Worm (Caenorhabditis elegans) whole organism, late embryonic: ENCODE measurements around the gene F25B4.4.
A peak's percentile ranks its signal among the peaks of the same experiment; 100 is the strongest.

Experiments used
- C08G9.2 ChIP-seq: sonication (generic microtip); optimal IDR thresholded peaks from 2 replicates; lab custom pipeline; 2016; ENCODE audit warnings: mild to moderate bottlenecking, missing genetic modification characterization, moderate library complexity, missing compliant biosample characterization
- C38D4.7 ChIP-seq: fragments of 200-800 bp; sonication (Bioruptor generic); optimal IDR thresholded peaks from 2 replicates; lab custom pipeline; 2018; ENCODE audit warnings: mild to moderate bottlenecking, missing genetic modification characterization, moderate library complexity, missing compliant biosample characterization
- F13H6.1 ChIP-seq: sonication (generic microtip); optimal IDR thresholded peaks from 2 replicates; lab custom pipeline; 2016; ENCODE audit warnings: missing genetic modification characterization, missing compliant biosample characterization
- K09A11.1 ChIP-seq: sonication (generic microtip); optimal IDR thresholded peaks from 2 replicates; lab custom pipeline; 2017; ENCODE audit warnings: antibody characterized with exemption, mild to moderate bottlenecking, missing genetic modification characterization, missing compliant biosample characterization; ENCODE audit not compliant: insufficient read depth
- T23F11.4 ChIP-seq: fragments of 200-800 bp; sonication (Bioruptor generic); optimal IDR thresholded peaks from 2 replicates; lab custom pipeline; 2018; ENCODE audit warnings: mild to moderate bottlenecking, missing genetic modification characterization, missing compliant biosample characterization
- Y22D7AL.16 ChIP-seq: sonication (generic microtip); optimal IDR thresholded peaks from 2 replicates; lab custom pipeline; 2016; ENCODE audit warnings: missing genetic modification characterization, missing compliant biosample characterization
- ahr-1 ChIP-seq: sonication (generic microtip); optimal IDR thresholded peaks from 2 replicates; lab custom pipeline; 2016; ENCODE audit warnings: missing genetic modification characterization, missing compliant biosample characterization
- ceh-14 ChIP-seq: sonication (generic microtip); optimal IDR thresholded peaks from 2 replicates; lab custom pipeline; 2016; ENCODE audit warnings: missing genotype, missing genetic modification characterization, missing compliant biosample characterization
- ceh-19 ChIP-seq: fragments of 200-800 bp; sonication (Bioruptor generic); optimal IDR thresholded peaks from 2 replicates; lab custom pipeline; 2018; ENCODE audit warnings: mild to moderate bottlenecking, missing genetic modification characterization, missing compliant biosample characterization
- ceh-2 ChIP-seq: sonication (generic microtip); optimal IDR thresholded peaks from 2 replicates; lab custom pipeline; 2016; ENCODE audit warnings: missing genotype, missing genetic modification characterization, missing compliant biosample characterization
- ceh-22 ChIP-seq: sonication (generic microtip); optimal IDR thresholded peaks from 2 replicates; lab custom pipeline; 2017; ENCODE audit warnings: missing biosample characterization, missing genetic modification characterization
- ceh-24 ChIP-seq: sonication (generic microtip); optimal IDR thresholded peaks from 2 replicates; lab custom pipeline; 2016; ENCODE audit warnings: mild to moderate bottlenecking, missing genetic modification characterization, missing compliant biosample characterization
- ceh-31 ChIP-seq: sonication (generic microtip); optimal IDR thresholded peaks from 2 replicates; lab custom pipeline; 2016; ENCODE audit warnings: missing genetic modification characterization, missing compliant biosample characterization
- ceh-34 ChIP-seq: sonication (generic microtip); optimal IDR thresholded peaks from 2 replicates; lab custom pipeline; 2016; ENCODE audit warnings: mild to moderate bottlenecking, missing genetic modification characterization, missing compliant biosample characterization
- ceh-45 ChIP-seq: fragments of 200-800 bp; sonication (Bioruptor generic); IDR thresholded peaks from 2 replicates; pipeline ENCODE4 v1.3.6; 2022; ENCODE audit warnings: missing genetic modification reagents, missing genetic modification characterization, missing compliant biosample characterization
- ceh-48 ChIP-seq: sonication (generic microtip); optimal IDR thresholded peaks from 2 replicates; lab custom pipeline; 2016; ENCODE audit warnings: missing genetic modification characterization, inconsistent platforms, missing compliant biosample characterization
- ceh-6 ChIP-seq: fragments of 200-800 bp; sonication (Bioruptor generic); optimal IDR thresholded peaks from 2 replicates; lab custom pipeline; 2018; ENCODE audit warnings: mild to moderate bottlenecking, missing genetic modification characterization, missing compliant biosample characterization
- ceh-9 ChIP-seq: sonication (generic microtip); optimal IDR thresholded peaks from 2 replicates; lab custom pipeline; 2016; ENCODE audit warnings: mild to moderate bottlenecking, missing genetic modification characterization, inconsistent platforms, missing compliant biosample characterization
- che-1 ChIP-seq: sonication (generic microtip); optimal IDR thresholded peaks from 2 replicates; lab custom pipeline; 2016; ENCODE audit warnings: mild to moderate bottlenecking, missing genetic modification characterization, missing compliant biosample characterization
- dmd-4 ChIP-seq: sonication (generic microtip); optimal IDR thresholded peaks from 2 replicates; lab custom pipeline; 2016; ENCODE audit warnings: borderline replicate concordance, missing genetic modification characterization, missing compliant biosample characterization
- dve-1 ChIP-seq: sonication (generic microtip); optimal IDR thresholded peaks from 2 replicates; lab custom pipeline; 2017; ENCODE audit warnings: antibody characterized with exemption, mild to moderate bottlenecking, missing genetic modification characterization, missing compliant biosample characterization
- elt-2 ChIP-seq: sonication (generic microtip); optimal IDR thresholded peaks from 2 replicates; lab custom pipeline; 2016; ENCODE audit warnings: missing genetic modification reagents, missing genetic modification characterization, missing compliant biosample characterization
- elt-4 ChIP-seq: sonication (generic microtip); optimal IDR thresholded peaks from 2 replicates; lab custom pipeline; 2016; ENCODE audit warnings: missing genetic modification characterization, missing compliant biosample characterization
- ets-4 ChIP-seq: sonication (generic microtip); optimal IDR thresholded peaks from 2 replicates; lab custom pipeline; 2016; ENCODE audit warnings: missing genetic modification characterization, missing compliant biosample characterization
- eyg-1 ChIP-seq: sonication (generic microtip); optimal IDR thresholded peaks from 2 replicates; lab custom pipeline; 2016; ENCODE audit warnings: missing genotype, missing genetic modification characterization, missing compliant biosample characterization
- fkh-10 ChIP-seq: fragments of 150-350 bp; optimal IDR thresholded peaks from 2 replicates; lab custom pipeline; 2014; ENCODE audit warnings: missing biosample characterization, missing genetic modification reagents, missing genetic modification characterization
- fkh-6 ChIP-seq: sonication (generic microtip); optimal IDR thresholded peaks from 2 replicates; lab custom pipeline; 2016; ENCODE audit warnings: missing genetic modification characterization, missing compliant biosample characterization
- gmeb-2 ChIP-seq: sonication (generic microtip); optimal IDR thresholded peaks from 2 replicates; lab custom pipeline; 2016; ENCODE audit warnings: missing genetic modification characterization, inconsistent platforms, missing compliant biosample characterization
- hlh-30 ChIP-seq: sonication (generic microtip); optimal IDR thresholded peaks from 2 replicates; lab custom pipeline; 2017; ENCODE audit warnings: antibody characterized with exemption, missing genetic modification characterization, missing compliant biosample characterization; ENCODE audit not compliant: insufficient read depth
- hlh-6 ChIP-seq: sonication (generic microtip); optimal IDR thresholded peaks from 2 replicates; lab custom pipeline; 2016; ENCODE audit warnings: missing genotype, missing genetic modification characterization, missing compliant biosample characterization
- lim-6 ChIP-seq: sonication (generic microtip); optimal IDR thresholded peaks from 2 replicates; lab custom pipeline; 2016; ENCODE audit warnings: missing genetic modification characterization, missing compliant biosample characterization
- madf-2 ChIP-seq: sonication (generic microtip); optimal IDR thresholded peaks from 2 replicates; lab custom pipeline; 2017; ENCODE audit warnings: missing genetic modification characterization, missing compliant biosample characterization
- mec-3 ChIP-seq: sonication (generic microtip); optimal IDR thresholded peaks from 2 replicates; lab custom pipeline; 2016; ENCODE audit warnings: borderline replicate concordance, missing genetic modification characterization, missing compliant biosample characterization
- nhr-11 ChIP-seq: fragments of 150-350 bp; optimal IDR thresholded peaks from 2 replicates; lab custom pipeline; 2014; ENCODE audit warnings: missing biosample characterization, missing genetic modification characterization
- nhr-232 ChIP-seq: sonication (generic microtip); optimal IDR thresholded peaks from 2 replicates; lab custom pipeline; 2016; ENCODE audit warnings: missing genetic modification characterization, missing compliant biosample characterization
- npax-4 ChIP-seq: sonication (generic microtip); optimal IDR thresholded peaks from 2 replicates; lab custom pipeline; 2016; ENCODE audit warnings: missing genetic modification characterization, missing compliant biosample characterization
- odd-2 ChIP-seq: sonication (generic microtip); optimal IDR thresholded peaks from 2 replicates; lab custom pipeline; 2017; ENCODE audit warnings: antibody characterized with exemption, mild to moderate bottlenecking, missing genetic modification characterization, missing compliant biosample characterization
- pag-3 ChIP-seq: sonication (generic microtip); optimal IDR thresholded peaks from 2 replicates; lab custom pipeline; 2016; ENCODE audit warnings: missing compliant biosample characterization, missing genetic modification characterization, borderline replicate concordance
- pat-9 ChIP-seq: fragments of 200-800 bp; sonication (Bioruptor generic); optimal IDR thresholded peaks from 2 replicates; lab custom pipeline; 2018; ENCODE audit warnings: mild to moderate bottlenecking, missing genetic modification characterization, moderate library complexity, missing compliant biosample characterization
- pax-1 ChIP-seq: fragments of 150-350 bp; optimal IDR thresholded peaks from 2 replicates; lab custom pipeline; 2014; ENCODE audit warnings: missing biosample characterization, missing genetic modification characterization
- pha-4 ChIP-seq: fragments of 150-350 bp; optimal IDR thresholded peaks from 2 replicates; lab custom pipeline; 2018; ENCODE audit warnings: missing biosample characterization, missing genetic modification reagents, missing genetic modification characterization
- pqm-1 ChIP-seq: sonication (generic microtip); optimal IDR thresholded peaks from 2 replicates; lab custom pipeline; 2016; ENCODE audit warnings: missing genetic modification characterization, missing compliant biosample characterization
- pros-1 ChIP-seq: fragments of 150-350 bp; optimal IDR thresholded peaks from 2 replicates; lab custom pipeline; 2014; ENCODE audit warnings: missing biosample characterization, missing genetic modification reagents, missing genetic modification characterization
- ref-2 ChIP-seq: sonication (generic microtip); optimal IDR thresholded peaks from 2 replicates; lab custom pipeline; 2016; ENCODE audit warnings: missing genetic modification characterization, missing compliant biosample characterization
- sdc-2 ChIP-seq: sonication (generic microtip); optimal IDR thresholded peaks from 2 replicates; lab custom pipeline; 2016; ENCODE audit warnings: missing genotype, missing genetic modification characterization, missing compliant biosample characterization
- sox-2 ChIP-seq: fragments of 200-800 bp; sonication (Bioruptor generic); IDR thresholded peaks from 2 replicates; pipeline ENCODE4 v1.3.6; 2022; ENCODE audit warnings: missing genetic modification reagents, missing genetic modification characterization, missing compliant biosample characterization
- syd-9 ChIP-seq: sonication (generic microtip); optimal IDR thresholded peaks from 2 replicates; lab custom pipeline; 2016; ENCODE audit warnings: mild to moderate bottlenecking, missing genetic modification characterization, moderate library complexity, missing compliant biosample characterization
- tbx-2 ChIP-seq: sonication (generic microtip); optimal IDR thresholded peaks from 2 replicates; lab custom pipeline; 2016; ENCODE audit warnings: missing genetic modification characterization, missing compliant biosample characterization
- tbx-7 ChIP-seq: sonication (generic microtip); optimal IDR thresholded peaks from 2 replicates; lab custom pipeline; 2016; ENCODE audit warnings: missing genotype, missing genetic modification characterization, missing compliant biosample characterization
- ttx-3 ChIP-seq: sonication (generic microtip); optimal IDR thresholded peaks from 2 replicates; lab custom pipeline; 2016; ENCODE audit warnings: missing genetic modification reagents, missing genetic modification characterization, missing compliant biosample characterization
- unc-3 ChIP-seq, 2 experiments: fragments of 200-800 bp in 1 of 2; sonication (Bioruptor generic) in 1 of 2; sonication (generic microtip) in 1 of 2; conservative IDR thresholded peaks in 1 of 2; optimal IDR thresholded peaks in 1 of 2; 2 replicates each; pipeline versions ENCODE4 v1.3.6 to Lab custom; 2016 to 2022; ENCODE audit warnings: missing compliant biosample characterization in 2 of 2, missing genetic modification characterization in 2 of 2, missing genetic modification reagents in 1 of 2
- unc-42 ChIP-seq: sonication (generic microtip); optimal IDR thresholded peaks from 2 replicates; lab custom pipeline; 2016; ENCODE audit warnings: missing genotype, missing genetic modification characterization, missing compliant biosample characterization
- unc-86 ChIP-seq: sonication (generic microtip); optimal IDR thresholded peaks from 2 replicates; lab custom pipeline; 2016; ENCODE audit warnings: missing genetic modification characterization, missing compliant biosample characterization

The F25B4.4 gene

ce11 chrV:5684534-5684933 lies at the start of gene F25B4.4, which contains the start of gene hmgs-1:
F25B4.4 (plus strand) TSS chrV:5684873.
hmgs-1 (minus strand) TSS chrV:5684589.
- TF ChIP-seq ttx-3 (tag; lab: Kevin White, UChicago): no peak
- TF ChIP-seq pat-9: no peak
- TF ChIP-seq che-1 (tag; lab: Kevin White, UChicago): no peak
- no peak for TF ChIP-seq pha-4 (tag; lab: Kevin White, UChicago)
- TF ChIP-seq npax-4 (tag; lab: Kevin White, UChicago): no peak
- no peak for TF ChIP-seq mec-3 (tag; lab: Kevin White, UChicago)
- TF ChIP-seq dve-1 (tag; lab: Kevin White, UChicago): peak; percentile 59
- TF ChIP-seq pros-1: no peak
- TF ChIP-seq elt-4 (tag; lab: Kevin White, UChicago): no peak
- TF ChIP-seq ceh-24 (tag; lab: Kevin White, UChicago): no peak
- TF ChIP-seq dmd-4 (tag; lab: Kevin White, UChicago): peak; percentile 9
- TF ChIP-seq ceh-9 (tag; lab: Kevin White, UChicago): no peak
- TF ChIP-seq ceh-2 (tag; lab: Kevin White, UChicago): peak; percentile 13
- TF ChIP-seq lim-6: no peak
- no peak for TF ChIP-seq gmeb-2 (tag; lab: Kevin White, UChicago)
- no peak for TF ChIP-seq madf-2
- TF ChIP-seq unc-3 (GFP tag; conservative IDR thresholded peaks at IDR 0.05; lab: Robert Waterston, UW): no peak
- TF ChIP-seq unc-3 (tag; optimal IDR thresholded peaks at IDR 0.05; lab: Kevin White, UChicago): no peak
- TF ChIP-seq tbx-2 (tag; lab: Kevin White, UChicago): peak; percentile 69
- peak; percentile 25 for TF ChIP-seq ceh-34
- TF ChIP-seq ahr-1 (tag; lab: Kevin White, UChicago): no peak
- no peak for TF ChIP-seq ceh-48
- TF ChIP-seq C08G9.2 (tag; lab: Kevin White, UChicago): no peak
- TF ChIP-seq ceh-19: no peak
- TF ChIP-seq pqm-1 (tag; lab: Kevin White, UChicago): no peak
- peak; percentile 23 for TF ChIP-seq elt-2 (tag; lab: Kevin White, UChicago)
- peak; percentile 41 for TF ChIP-seq unc-86 (tag; lab: Kevin White, UChicago)
- TF ChIP-seq ceh-6: no peak
- TF ChIP-seq F13H6.1 (tag; lab: Kevin White, UChicago): no peak
- no peak for TF ChIP-seq nhr-11 (tag; lab: Kevin White, UChicago)
- TF ChIP-seq ceh-22 (tag; lab: Kevin White, UChicago): no peak
- TF ChIP-seq ref-2 (tag; lab: Kevin White, UChicago): peak; percentile 56
- no peak for TF ChIP-seq odd-2 (tag; lab: Kevin White, UChicago)
- TF ChIP-seq sdc-2 (tag; lab: Kevin White, UChicago): no peak
- no peak for TF ChIP-seq hlh-6
- no peak for TF ChIP-seq nhr-232 (tag; lab: Kevin White, UChicago)
- no peak for TF ChIP-seq fkh-10 (GFP tag; lab: Kevin White, UChicago)
- no peak for TF ChIP-seq pag-3 (tag; lab: Kevin White, UChicago)
- TF ChIP-seq pax-1 (tag; lab: Kevin White, UChicago): peak; percentile 35
- TF ChIP-seq T23F11.4: no peak
- TF ChIP-seq unc-42 (tag; lab: Kevin White, UChicago): peak; percentile 83
- no peak for TF ChIP-seq eyg-1
- TF ChIP-seq syd-9 (tag; lab: Kevin White, UChicago): no peak
- TF ChIP-seq tbx-7 (tag; lab: Kevin White, UChicago): no peak
- peak; percentile 9 for TF ChIP-seq K09A11.1 (tag; lab: Kevin White, UChicago)
- no peak for TF ChIP-seq ets-4
- TF ChIP-seq ceh-14: peak; percentile 15
- no peak for TF ChIP-seq ceh-45 (GFP tag; lab: Robert Waterston, UW)
- no peak for TF ChIP-seq fkh-6 (tag; lab: Kevin White, UChicago)
- TF ChIP-seq C38D4.7 (GFP tag; lab: Kevin White, UChicago): no peak
- peak; percentile 77 for TF ChIP-seq ceh-31 (tag; lab: Kevin White, UChicago)
- TF ChIP-seq sox-2 (GFP tag; lab: Robert Waterston, UW): no peak
- peak; percentile 13 for TF ChIP-seq hlh-30
- no peak for TF ChIP-seq Y22D7AL.16 (tag; lab: Kevin White, UChicago)
